Worm (Caenorhabditis elegans): ENCODE measurements around the gene srt-17.

Gene srt-17

ce11 chrV:667459-667858 is 42.6 kb upstream of the srt-17 start, which contains the start of gene nhr-180:
TSS of gene nhr-180 (minus strand) at chrV:667510.
- TF ChIP-seq hmg-1.2 (GFP tag; IDR thresholded peaks at IDR 0.05): peak; percentile 47; the same call in 1 of the 2 replicates
- no peak for TF ChIP-seq ztf-28 (GFP tag; IDR thresholded peaks at IDR 0.05)
- peak; percentile 58 for TF ChIP-seq nhr-80 (tag; optimal IDR thresholded peaks at IDR 0.05)
- TF ChIP-seq egl-44 (GFP tag; IDR thresholded peaks at IDR 0.05): no peak
- no peak for TF ChIP-seq sptf-2 (GFP tag; optimal IDR thresholded peaks at IDR 0.05)
- peak; percentile 23 for TF ChIP-seq attf-5 (GFP tag; optimal IDR thresholded peaks at IDR 0.05)

ce11 chrV:664337-664847 is 39.6 kb upstream of the srt-17 start, which contains the start of the genes F31F4.11 and srh-266:
TSS of gene F31F4.11 (minus strand) at chrV:664437.
TSS of gene srh-266 (plus strand) at chrV:664797.
- TF ChIP-seq Y53F4B.3 (GFP tag; IDR thresholded peaks at IDR 0.05): no peak
- no peak for TF ChIP-seq somi-1 (GFP tag; optimal IDR thresholded peaks at IDR 0.05)
- TF ChIP-seq nhr-27 (tag; optimal IDR thresholded peaks at IDR 0.05): no peak
- TF ChIP-seq nfya-2 (GFP tag; IDR thresholded peaks at IDR 0.05): no peak
- no peak for TF ChIP-seq lir-1 (GFP tag; conservative IDR thresholded peaks at IDR 0.05)
- no peak for TF ChIP-seq hsf-1 (GFP tag; IDR thresholded peaks at IDR 0.05)
- TF ChIP-seq tbx-9 (tag; optimal IDR thresholded peaks at IDR 0.05; ENCODE audit: borderline replicate concordance): no peak
- no peak for TF ChIP-seq K12H6.12 (tag; optimal IDR thresholded peaks at IDR 0.05)
- TF ChIP-seq B0336.3 (GFP tag; IDR thresholded peaks at IDR 0.05): no peak
- TF ChIP-seq madf-8 (GFP tag; conservative IDR thresholded peaks at IDR 0.05): no peak
- no peak for TF ChIP-seq ceh-58 (GFP tag; IDR thresholded peaks at IDR 0.05)
- TF ChIP-seq mel-28 (tag; optimal IDR thresholded peaks at IDR 0.05; ENCODE audit: borderline replicate concordance): no peak
- TF ChIP-seq hlh-26 (GFP tag; conservative IDR thresholded peaks at IDR 0.05): no peak
- no peak for TF ChIP-seq cebp-1 (GFP tag; IDR thresholded peaks at IDR 0.05)
- TF ChIP-seq cebp-1 (tag; optimal IDR thresholded peaks at IDR 0.05): no peak
- no peak for TF ChIP-seq F52B5.7 (tag; optimal IDR thresholded peaks at IDR 0.05)
- TF ChIP-seq F39B2.1 (GFP tag; IDR thresholded peaks at IDR 0.05): no peak
- no peak for TF ChIP-seq C06A6.2 (GFP tag; conservative IDR thresholded peaks at IDR 0.05)

ce11 chrV:660210-660609 is 35.4 kb upstream of the srt-17 start, which contains the start of gene F31F4.17:
TSS of gene F31F4.17 (minus strand) at chrV:660310.
- no peak for TF ChIP-seq Y79H2A.3 (GFP tag; conservative IDR thresholded peaks at IDR 0.05)
- TF ChIP-seq ztf-22 (GFP tag; optimal IDR thresholded peaks at IDR 0.05): no peak
- no peak for TF ChIP-seq attf-6 (GFP tag; IDR thresholded peaks at IDR 0.05)
- no peak for TF ChIP-seq snpc-1.1 (tag; optimal IDR thresholded peaks at IDR 0.05; ENCODE audit: insufficient read depth)
- no peak for TF ChIP-seq pbrm-1 (GFP tag; IDR thresholded peaks at IDR 0.05)
- no peak for TF ChIP-seq ztf-25 (GFP tag; IDR thresholded peaks at IDR 0.05)

- TF ChIP-seq Y53F4B.3 (GFP tag; IDR thresholded peaks at IDR 0.05) (peak; percentile 99; the same call in 1 of the 2 replicates), egrh-3 (GFP tag; IDR thresholded peaks at IDR 0.05) (peak; percentile 92), madf-3 (GFP tag; IDR thresholded peaks at IDR 0.05) (peak; percentile 74; the same call in 1 of the 2 replicates), hsf-1 (GFP tag; IDR thresholded peaks at IDR 0.05) (0 out of 2 replicates have a peak, but pooled peaks have one; percentile 35), ceh-91 (GFP tag; IDR thresholded peaks at IDR 0.05) (peak; percentile 44; the same call in 1 of the 2 replicates)
These were observed 33.3 kb upstream of the srt-17 start for ce11 chrV:658140-658539.
